Worm (Caenorhabditis elegans) whole organism, L4/young adult: ENCODE results near the gene nhr-3.

ENCODE experiments used
- W03F9.2 ChIP-seq: fragments of 150-350 bp; optimal IDR thresholded peaks from 2 replicates; lab custom pipeline; 2014; ENCODE audit warnings: missing biosample characterization, missing genetic modification characterization
- dao-5 ChIP-seq: sonication (generic microtip); optimal IDR thresholded peaks from 2 replicates; lab custom pipeline; 2016; ENCODE audit warnings: missing genotype, missing genetic modification characterization, moderate library complexity, missing compliant biosample characterization

- no peak for TF ChIP-seq W03F9.2 (tag; lab: Kevin White, UChicago)
- no peak for TF ChIP-seq dao-5
These were observed at the start of gene nhr-3 for ce11 chrX:14557936-14558554.
